Worm (Caenorhabditis elegans) whole organism, L2 larva: ENCODE measurements around the gene npp-16.

Source experiments
- C34F6.9 ChIP-seq: fragments of 150-350 bp; optimal IDR thresholded peaks from 2 replicates; lab custom pipeline; 2014; ENCODE audit warnings: missing biosample characterization, missing genetic modification characterization
- F13H6.1 ChIP-seq: sonication (generic microtip); optimal IDR thresholded peaks from 2 replicates; lab custom pipeline; 2016; ENCODE audit warnings: missing genetic modification characterization, missing compliant biosample characterization
- Y55F3AM.14 ChIP-seq: fragments of 200-800 bp; sonication (Bioruptor generic); optimal IDR thresholded peaks from 2 replicates; lab custom pipeline; 2018; ENCODE audit warnings: mild to moderate bottlenecking, missing genetic modification characterization, missing compliant biosample characterization
- ZK546.5 ChIP-seq: sonication (generic microtip); optimal IDR thresholded peaks from 2 replicates; lab custom pipeline; 2017; ENCODE audit warnings: missing biosample characterization, missing genetic modification characterization
- alr-1 ChIP-seq: fragments of 150-350 bp; optimal IDR thresholded peaks from 2 replicates; lab custom pipeline; 2014; ENCODE audit warnings: missing biosample characterization, missing genetic modification characterization
- aly-2 ChIP-seq: fragments of 150-350 bp; optimal IDR thresholded peaks from 2 replicates; lab custom pipeline; 2014; ENCODE audit warnings: missing biosample characterization, missing genetic modification characterization
- ceh-16 ChIP-seq: fragments of 150-350 bp; optimal IDR thresholded peaks from 2 replicates; lab custom pipeline; 2014; ENCODE audit warnings: missing biosample characterization, missing genetic modification characterization
- ceh-82 ChIP-seq: fragments of 150-350 bp; optimal IDR thresholded peaks from 2 replicates; lab custom pipeline; 2014; ENCODE audit warnings: missing biosample characterization, missing genetic modification characterization
- crh-2 ChIP-seq: sonication (generic microtip); optimal IDR thresholded peaks from 2 replicates; lab custom pipeline; 2017; ENCODE audit warnings: missing biosample characterization, missing genetic modification characterization
- elt-1 ChIP-seq: fragments of 150-350 bp; optimal IDR thresholded peaks from 2 replicates; lab custom pipeline; 2014; ENCODE audit warnings: missing biosample characterization, missing genetic modification characterization
- elt-3 ChIP-seq: sonication (generic microtip); optimal IDR thresholded peaks from 2 replicates; lab custom pipeline; 2017; ENCODE audit warnings: missing biosample characterization, missing genetic modification characterization
- lin-11 ChIP-seq: fragments of 150-350 bp; sonication (generic microtip); optimal IDR thresholded peaks from 2 replicates; lab custom pipeline; 2014; ENCODE audit warnings: missing biosample characterization, missing genetic modification characterization, inconsistent platforms, mixed read lengths
- lin-13 ChIP-seq: fragments of 150-350 bp; optimal IDR thresholded peaks from 2 replicates; lab custom pipeline; 2014; ENCODE audit warnings: missing biosample characterization, missing genetic modification reagents, missing genetic modification characterization
- mbf-1 ChIP-seq: sonication (generic microtip); optimal IDR thresholded peaks from 2 replicates; lab custom pipeline; 2017; ENCODE audit warnings: missing biosample characterization, missing genetic modification characterization
- mdl-1 ChIP-seq, 2 experiments: fragments of 150-350 bp in 1 of 2; sonication (generic microtip) in 1 of 2; optimal IDR thresholded peaks; 2 replicates each; lab custom pipeline; 2017; ENCODE audit warnings: missing biosample characterization in 2 of 2, missing genetic modification characterization in 2 of 2
- nhr-11 ChIP-seq: fragments of 150-350 bp; optimal IDR thresholded peaks from 2 replicates; lab custom pipeline; 2014; ENCODE audit warnings: missing biosample characterization, missing genetic modification characterization
- nhr-12 ChIP-seq: fragments of 150-350 bp; optimal IDR thresholded peaks from 2 replicates; lab custom pipeline; 2014; ENCODE audit warnings: missing biosample characterization, missing genetic modification characterization
- nhr-129 ChIP-seq: fragments of 150-350 bp; optimal IDR thresholded peaks from 2 replicates; lab custom pipeline; 2014; ENCODE audit warnings: missing biosample characterization, missing genetic modification characterization
- nhr-21 ChIP-seq: fragments of 150-350 bp; optimal IDR thresholded peaks from 2 replicates; lab custom pipeline; 2014; ENCODE audit warnings: missing biosample characterization, missing genetic modification characterization
- nhr-23 ChIP-seq: fragments of 150-350 bp; optimal IDR thresholded peaks from 2 replicates; lab custom pipeline; 2014; ENCODE audit warnings: missing biosample characterization, missing genetic modification reagents, missing genetic modification characterization
- nhr-237 ChIP-seq: fragments of 150-350 bp; optimal IDR thresholded peaks from 2 replicates; lab custom pipeline; 2014; ENCODE audit warnings: missing biosample characterization, missing genetic modification characterization
- nhr-6 ChIP-seq: fragments of 150-350 bp; optimal IDR thresholded peaks from 2 replicates; lab custom pipeline; 2014; ENCODE audit warnings: missing biosample characterization, missing genetic modification characterization
- nhr-77 ChIP-seq: fragments of 150-350 bp; optimal IDR thresholded peaks from 2 replicates; lab custom pipeline; 2014; ENCODE audit warnings: missing biosample characterization, missing genetic modification characterization
- peb-1 ChIP-seq: fragments of 150-350 bp; optimal IDR thresholded peaks from 2 replicates; lab custom pipeline; 2014; ENCODE audit warnings: missing biosample characterization, missing genetic modification characterization
- sma-3 ChIP-seq: sonication (generic microtip); optimal IDR thresholded peaks from 2 replicates; lab custom pipeline; 2016; ENCODE audit warnings: missing genetic modification reagents, missing genetic modification characterization, missing compliant biosample characterization
- sma-9 ChIP-seq, 2 experiments: fragments of 150-350 bp in 1 of 2; sonication (generic microtip) in 1 of 2; optimal IDR thresholded peaks; 2 replicates each; lab custom pipeline; 2014 to 2016; ENCODE audit warnings: missing genetic modification characterization in 2 of 2, mild to moderate bottlenecking in 1 of 2, missing biosample characterization in 1 of 2, missing compliant biosample characterization in 1 of 2, missing genetic modification reagents in 1 of 2, moderate library complexity in 1 of 2
- snpc-4 ChIP-seq: fragments of 150-350 bp; optimal IDR thresholded peaks from 2 replicates; lab custom pipeline; 2014; ENCODE audit warnings: missing biosample characterization, missing genetic modification characterization
- unc-39 ChIP-seq: fragments of 150-350 bp; optimal IDR thresholded peaks from 2 replicates; lab custom pipeline; 2014; ENCODE audit warnings: missing biosample characterization, missing genetic modification characterization
- unc-62 ChIP-seq: fragments of 150-350 bp; optimal IDR thresholded peaks from 2 replicates; lab custom pipeline; 2014; ENCODE audit warnings: missing biosample characterization, missing genetic modification reagents, missing genetic modification characterization
- zag-1 ChIP-seq: fragments of 150-350 bp; optimal IDR thresholded peaks from 2 replicates; lab custom pipeline; 2014; ENCODE audit warnings: missing biosample characterization, missing genetic modification characterization
- ztf-1 ChIP-seq: fragments of 200-800 bp; sonication (Bioruptor generic); conservative IDR thresholded peaks from 2 replicates; pipeline ENCODE4 v1.3.6; 2022; ENCODE audit warnings: missing genetic modification characterization, missing compliant biosample characterization
- ztf-11 ChIP-seq: sonication (generic microtip); optimal IDR thresholded peaks from 2 replicates; lab custom pipeline; 2017; ENCODE audit warnings: missing biosample characterization, missing genetic modification characterization
- ztf-4 ChIP-seq: fragments of 150-350 bp; optimal IDR thresholded peaks from 2 replicates; lab custom pipeline; 2014; ENCODE audit warnings: missing biosample characterization, missing genetic modification characterization

The npp-16 gene

ce11 chrIII:11896652-11897051 lies 19.1 kb upstream of the npp-16 start:
- TF ChIP-seq nhr-77 (tag; lab: Kevin White, UChicago) (no peak), elt-3 (no peak), ztf-4 (no peak), mbf-1 (tag; lab: Kevin White, UChicago) (no peak), lin-13 (GFP tag; lab: Kevin White, UChicago) (no peak), ceh-82 (no peak), nhr-21 (tag; lab: Kevin White, UChicago) (no peak), elt-1 (tag; lab: Kevin White, UChicago) (no peak), nhr-12 (tag; lab: Kevin White, UChicago) (no peak), nhr-11 (tag; lab: Kevin White, UChicago) (no peak), snpc-4 (tag; lab: Kevin White, UChicago) (no peak), nhr-6 (tag; lab: Kevin White, UChicago) (no peak), F13H6.1 (no peak), lin-11 (tag; lab: Kevin White, UChicago) (no peak)

- no peak for TF ChIP-seq sma-3
- no peak for TF ChIP-seq elt-1 (tag; lab: Kevin White, UChicago)
- no peak for TF ChIP-seq elt-3
- no peak for TF ChIP-seq nhr-11 (tag; lab: Kevin White, UChicago)
- TF ChIP-seq alr-1 (tag; lab: Kevin White, UChicago): no peak
- TF ChIP-seq ZK546.5: no peak
- TF ChIP-seq lin-11 (tag; lab: Kevin White, UChicago): no peak
- no peak for TF ChIP-seq nhr-23 (tag; lab: Kevin White, UChicago)
- no peak for TF ChIP-seq ceh-16
Observed at ce11 chrIII:11898169-11898568, 17.6 kb upstream of the npp-16 start, which contains the start of gene tsen-2. tsen-2 (minus strand) TSS chrIII:11898269.

ce11 chrIII:11900022-11900421 lies 15.7 kb upstream of the npp-16 start:
- TF ChIP-seq ceh-82 (no peak), zag-1 (tag; lab: Kevin White, UChicago) (no peak)
- TF ChIP-seq, all 48 proteins: peak for 0

ce11 chrIII:11902782-11903181 lies 12.9 kb upstream of the npp-16 start:
- no peak for TF ChIP-seq snpc-4 (tag; lab: Kevin White, UChicago)
- TF ChIP-seq ztf-11: no peak
- no peak for TF ChIP-seq Y55F3AM.14
- TF ChIP-seq crh-2: no peak

DNA sequence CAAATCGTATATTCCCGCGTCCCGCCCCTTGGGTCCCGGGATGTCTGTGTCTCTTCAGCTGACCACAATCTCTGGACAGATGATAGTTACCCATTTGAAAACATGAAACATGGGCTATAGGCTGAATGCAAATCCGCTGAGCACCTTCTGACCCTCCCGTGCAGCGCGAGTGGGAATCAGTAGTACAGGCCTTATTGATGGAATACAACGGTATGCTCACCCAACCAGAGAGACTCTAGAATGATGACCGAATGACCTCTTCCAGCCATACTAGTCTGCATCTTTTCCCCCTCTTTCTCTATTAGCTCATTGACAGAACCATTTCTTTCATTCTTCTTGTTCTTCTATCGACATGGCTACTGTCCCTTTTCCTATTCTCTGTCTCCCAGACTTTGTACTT lies 8.6 kb upstream of the npp-16 start, which contains the start of gene sdz-33:
Gene sdz-33, plus strand, starts transcription at position 301 of the 400 bp plus-strand sequence.
- TF ChIP-seq peb-1 (no peak), sma-9 (GFP tag; optimal IDR thresholded peaks at IDR 0.05; lab: Kevin White, UChicago) (no peak), sma-9 (tag; optimal IDR thresholded peaks at IDR 0.05; lab: Kevin White, UChicago) (no peak), ztf-1 (GFP tag; lab: Robert Waterston, UW) (no peak), C34F6.9 (tag; lab: Kevin White, UChicago) (no peak)

- TF ChIP-seq aly-2 (tag; lab: Kevin White, UChicago) (no peak), elt-1 (tag; lab: Kevin White, UChicago) (no peak), C34F6.9 (tag; lab: Kevin White, UChicago) (no peak), zag-1 (tag; lab: Kevin White, UChicago) (no peak), ztf-4 (no peak), unc-62 (GFP tag; lab: Kevin White, UChicago) (no peak), mdl-1 (tag; optimal IDR thresholded peaks at IDR 0.05; lab: Kevin White, UChicago) (no peak), unc-39 (tag; lab: Kevin White, UChicago) (no peak), nhr-237 (tag; lab: Kevin White, UChicago) (no peak), sma-9 (GFP tag; optimal IDR thresholded peaks at IDR 0.05; lab: Kevin White, UChicago) (no peak), sma-9 (tag; optimal IDR thresholded peaks at IDR 0.05; lab: Kevin White, UChicago) (no peak), sma-3 (no peak), nhr-129 (tag; lab: Kevin White, UChicago) (no peak), nhr-77 (tag; lab: Kevin White, UChicago) (no peak), nhr-23 (tag; lab: Kevin White, UChicago) (no peak), crh-2 (no peak), Y55F3AM.14 (no peak)
- TF ChIP-seq, all 48 proteins: peak for 0
Observed at ce11 chrIII:11908660-11909059, 7.1 kb upstream of the npp-16 start, which contains the start of gene fbxb-24. fbxb-24 (plus strand) TSS chrIII:11908960.
